Fruit fly (Drosophila melanogaster): ENCODE data around the gene CG43102.

Gene CG43102

DNA sequence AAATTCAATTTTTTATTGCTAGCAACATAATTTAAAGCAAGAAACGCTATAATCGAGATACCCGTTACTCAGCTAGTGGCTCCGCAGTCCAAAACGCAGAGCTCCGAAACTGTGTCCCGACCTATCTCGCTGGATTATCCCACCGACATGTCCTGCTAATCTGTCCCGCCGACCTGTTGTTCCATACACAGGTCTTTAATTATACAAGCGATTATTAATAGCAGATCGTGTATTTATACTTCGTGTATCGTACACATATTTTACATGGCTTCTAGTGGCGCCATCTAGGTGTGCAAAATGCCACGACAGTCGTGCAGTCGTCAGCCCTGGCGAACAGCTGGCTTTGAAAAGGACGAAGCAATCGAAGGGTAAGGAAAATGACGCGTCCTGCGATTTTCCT, 61.0 kb downstream of the CG43102 start, which contains the start of gene CG14321 (continued):
- TF ChIP-seq exex (tag; optimal IDR thresholded peaks at IDR 0.05) (no peak), crp (GFP tag; optimal IDR thresholded peaks at IDR 0.05) (peak; percentile 40 to 86), mirr (GFP tag; optimal IDR thresholded peaks at IDR 0.05) (no peak), mld (GFP tag; IDR thresholded peaks at IDR 0.05; ENCODE audit: partially characterized antibody) (peak; percentile 65; the same call in 1 of the 3 replicates), stc (GFP tag; IDR thresholded peaks at IDR 0.05) (no peak), BEAF-32 (GFP tag; optimal IDR thresholded peaks at IDR 0.05) (peak; percentile 19), inv (GFP tag; IDR thresholded peaks at IDR 0.05; ENCODE audit: partially characterized antibody) (peak; percentile 36; the same call in 1 of the 2 replicates), CG1602 (GFP tag; optimal IDR thresholded peaks at IDR 0.05) (no peak), CG1529 (GFP tag; optimal IDR thresholded peaks at IDR 0.05) (no peak), ttk (GFP tag; IDR thresholded peaks at IDR 0.05) (no peak), CG34224 (GFP tag; IDR thresholded peaks at IDR 0.05; ENCODE audit: partially characterized antibody) (peak; percentile 18; the same call in 1 of the 3 replicates), CG8281 (tag; optimal IDR thresholded peaks at IDR 0.05) (no peak), Dad (GFP tag; optimal IDR thresholded peaks at IDR 0.05) (no peak), CG1792 (GFP tag; optimal IDR thresholded peaks at IDR 0.05) (no peak), HLH3B (GFP tag; IDR thresholded peaks at IDR 0.05) (0 out of 2 replicates have a peak, but pooled peaks have one; percentile 22), peb (GFP tag; IDR thresholded peaks at IDR 0.05) (no peak), sob (GFP tag; IDR thresholded peaks at IDR 0.05) (peak; percentile 28; the same call in 1 of the 2 replicates), Usf (GFP tag; optimal IDR thresholded peaks at IDR 0.05) (no peak), Nf-YB (GFP tag; optimal IDR thresholded peaks at IDR 0.05) (no peak), NC2α (GFP tag; optimal IDR thresholded peaks at IDR 0.05) (no peak), CG15696 (tag; optimal IDR thresholded peaks at IDR 0.05) (no peak), Opbp (GFP tag; IDR thresholded peaks at IDR 0.05; ENCODE audit: partially characterized antibody) (peak; percentile 71; the same call in 2 of the 3 replicates), CG6254 (GFP tag; optimal IDR thresholded peaks at IDR 0.05) (no peak), tin (GFP tag; optimal IDR thresholded peaks at IDR 0.05) (peak; percentile 3), CG11398 (GFP tag; optimal IDR thresholded peaks at IDR 0.05) (no peak), CG13287 (GFP tag; IDR thresholded peaks at IDR 0.05; ENCODE audit: partially characterized antibody) (peak; percentile 49), pnt (GFP tag; optimal IDR thresholded peaks at IDR 0.05) (no peak), E2f1 (GFP tag; IDR thresholded peaks at IDR 0.05) (no peak), vfl (GFP tag; optimal IDR thresholded peaks at IDR 0.05) (no peak), prd (optimal IDR thresholded peaks at IDR 0.05) (no peak), prd (GFP tag; IDR thresholded peaks at IDR 0.05) (peak; percentile 14; the same call in 1 of the 3 replicates), CG17361 (GFP tag; IDR thresholded peaks at IDR 0.05) (no peak), lola (GFP tag; optimal IDR thresholded peaks at IDR 0.05) (no peak), CG16863 (GFP tag; optimal IDR thresholded peaks at IDR 0.05) (no peak), cwo (GFP tag; optimal IDR thresholded peaks at IDR 0.05) (no peak), tgo (GFP tag; IDR thresholded peaks at IDR 0.05) (no peak), org-1 (GFP tag; optimal IDR thresholded peaks at IDR 0.05) (no peak), Dbx (GFP tag; IDR thresholded peaks at IDR 0.05) (peak; percentile 35; the same call in 1 of the 3 replicates), Rx (GFP tag; IDR thresholded peaks at IDR 0.05) (no peak), Xbp1 (GFP tag; optimal IDR thresholded peaks at IDR 0.05) (peak; percentile 19), CG42726 (GFP tag; IDR thresholded peaks at IDR 0.05; ENCODE audit: partially characterized antibody) (peak; percentile 82), CG17186 (GFP tag; optimal IDR thresholded peaks at IDR 0.05) (no peak), Spps (tag; optimal IDR thresholded peaks at IDR 0.05) (no peak), CG13775 (GFP tag; optimal IDR thresholded peaks at IDR 0.05) (no peak), knrl (GFP tag; IDR thresholded peaks at IDR 0.05; ENCODE audit: partially characterized antibody) (peak; percentile 55), CG6791 (GFP tag; IDR thresholded peaks at IDR 0.05; ENCODE audit: partially characterized antibody) (peak; percentile 58; the same call in 2 of the 3 replicates), CG1603 (tag; optimal IDR thresholded peaks at IDR 0.05) (peak; percentile 40), CG12236 (GFP tag; optimal IDR thresholded peaks at IDR 0.05) (no peak), gt (GFP tag; IDR thresholded peaks at IDR 0.05) (no peak), MESR4 (GFP tag; optimal IDR thresholded peaks at IDR 0.05) (peak; percentile 0)

All from whole organism, embryonic.